Worm (Caenorhabditis elegans) whole organism, early embryonic: ENCODE measurements around the gene M162.7.

Experiments
- B0310.2 ChIP-seq: sonication (generic microtip); optimal IDR thresholded peaks from 2 replicates; lab custom pipeline; 2016; ENCODE audit warnings: mild to moderate bottlenecking, missing genetic modification characterization, missing compliant biosample characterization
- F13C5.2 ChIP-seq: sonication (generic microtip); optimal IDR thresholded peaks from 2 replicates; lab custom pipeline; 2017; ENCODE audit warnings: mild to moderate bottlenecking, missing genetic modification characterization, inconsistent platforms, missing compliant biosample characterization
- aly-1 ChIP-seq: sonication (generic microtip); optimal IDR thresholded peaks from 2 replicates; lab custom pipeline; 2016; ENCODE audit warnings: missing genetic modification characterization, missing compliant biosample characterization
- ama-1 ChIP-seq: fragments of 150-350 bp; optimal IDR thresholded peaks from 2 replicates; lab custom pipeline; 2014
- ceh-13 ChIP-seq: fragments of 200-800 bp; sonication (Bioruptor generic); optimal IDR thresholded peaks from 2 replicates; lab custom pipeline; 2018; ENCODE audit warnings: mild to moderate bottlenecking, missing genetic modification characterization, missing compliant biosample characterization
- ceh-36 ChIP-seq: sonication (generic microtip); optimal IDR thresholded peaks from 2 replicates; lab custom pipeline; 2016; ENCODE audit warnings: missing genetic modification characterization, inconsistent platforms, missing compliant biosample characterization
- ets-7 ChIP-seq: sonication (generic microtip); optimal IDR thresholded peaks from 2 replicates; lab custom pipeline; 2016; ENCODE audit warnings: missing genotype, missing genetic modification characterization, missing compliant biosample characterization
- flt-1 ChIP-seq: fragments of 200-800 bp; sonication (Bioruptor generic); IDR thresholded peaks from 2 replicates; pipeline ENCODE4 v1.3.6; 2022; ENCODE audit warnings: missing genetic modification characterization, missing compliant biosample characterization
- hmbx-1 ChIP-seq: sonication (generic microtip); optimal IDR thresholded peaks from 2 replicates; lab custom pipeline; 2016; ENCODE audit warnings: mild to moderate bottlenecking, missing genetic modification characterization, missing compliant biosample characterization
- hmg-4 ChIP-seq: fragments of 200-800 bp; sonication (Bioruptor generic); optimal IDR thresholded peaks from 2 replicates; lab custom pipeline; 2018; ENCODE audit warnings: mild to moderate bottlenecking, missing genetic modification characterization, missing compliant biosample characterization
- hnd-1 ChIP-seq: sonication (generic microtip); optimal IDR thresholded peaks from 2 replicates; lab custom pipeline; 2016; ENCODE audit warnings: missing genetic modification characterization, missing compliant biosample characterization
- pes-1 ChIP-seq: fragments of 200-800 bp; sonication (Bioruptor generic); IDR thresholded peaks from 2 replicates; pipeline ENCODE4 v1.3.6; 2022; ENCODE audit warnings: missing genetic modification reagents, missing genetic modification characterization, missing compliant biosample characterization
- scrt-1 ChIP-seq: fragments of 200-800 bp; sonication (Bioruptor generic); IDR thresholded peaks from 2 replicates; pipeline ENCODE4 v1.3.6; 2022; ENCODE audit warnings: missing genetic modification characterization, missing compliant biosample characterization
- sea-1 ChIP-seq: fragments of 200-800 bp; sonication (Bioruptor generic); conservative IDR thresholded peaks from 2 replicates; pipeline ENCODE4 v1.3.6; 2022; ENCODE audit warnings: missing genetic modification characterization, missing compliant biosample characterization
- tbx-11 ChIP-seq: fragments of 200-800 bp; sonication (Bioruptor generic); IDR thresholded peaks from 2 replicates; pipeline ENCODE4 v1.3.6; 2022; ENCODE audit warnings: missing genetic modification characterization, missing compliant biosample characterization
- tbx-37 ChIP-seq: fragments of 200-800 bp; sonication (Bioruptor generic); conservative IDR thresholded peaks from 2 replicates; pipeline ENCODE4 v1.3.6; 2022; ENCODE audit warnings: missing genetic modification reagents, missing genetic modification characterization, missing compliant biosample characterization
- tra-4 ChIP-seq: sonication (generic microtip); optimal IDR thresholded peaks from 2 replicates; lab custom pipeline; 2017; ENCODE audit warnings: missing genetic modification characterization, missing compliant biosample characterization

Gene M162.7

ce11 chrV:19794931-19795330 lies at the start of gene M162.7:
Gene M162.7, minus strand, starts transcription at chrV:19795031.
- TF ChIP-seq hmbx-1 (tag; lab: Kevin White, UChicago) (no peak), tbx-37 (no peak), hmg-4 (GFP tag; lab: Kevin White, UChicago) (no peak), scrt-1 (GFP tag; lab: Robert Waterston, UW) (no peak), pes-1 (GFP tag; lab: Robert Waterston, UW) (no peak), aly-1 (tag; lab: Kevin White, UChicago) (no peak), tra-4 (no peak), flt-1 (GFP tag; lab: Robert Waterston, UW) (no peak), B0310.2 (tag; lab: Kevin White, UChicago) (no peak)

- no peak for TF ChIP-seq pes-1 (GFP tag; lab: Robert Waterston, UW)
- no peak for TF ChIP-seq aly-1 (tag; lab: Kevin White, UChicago)
- no peak for TF ChIP-seq flt-1 (GFP tag; lab: Robert Waterston, UW)
- no peak for TF ChIP-seq ets-7
- TF ChIP-seq B0310.2 (tag; lab: Kevin White, UChicago), result no peak
- TF ChIP-seq scrt-1 (GFP tag; lab: Robert Waterston, UW), result no peak
- TF ChIP-seq tra-4, result no peak
- no peak for TF ChIP-seq hmbx-1 (tag; lab: Kevin White, UChicago)
- no peak for TF ChIP-seq ceh-13
- no peak for TF ChIP-seq sea-1 (GFP tag; lab: Robert Waterston, UW)
- no peak for TF ChIP-seq ceh-36
- no peak for TF ChIP-seq F13C5.2 (tag; lab: Kevin White, UChicago)
- no peak for TF ChIP-seq hnd-1 (tag; lab: Kevin White, UChicago)
- no peak for TF ChIP-seq tbx-11 (GFP tag; lab: Robert Waterston, UW)
- no peak for TF ChIP-seq hmg-4 (GFP tag; lab: Kevin White, UChicago)
- TF ChIP-seq tbx-37, result no peak
- TF ChIP-seq ama-1 (lab: Kevin White, UChicago), result no peak
Observed at ce11 chrV:19836142-19836541, 41.3 kb upstream of the M162.7 start, which contains the start of gene srw-38. Gene srw-38, plus strand, starts transcription at chrV:19836442.

- TF ChIP-seq ceh-13 (no peak), pes-1 (GFP tag; lab: Robert Waterston, UW) (no peak), tbx-11 (GFP tag; lab: Robert Waterston, UW) (no peak), hmg-4 (GFP tag; lab: Kevin White, UChicago) (no peak), sea-1 (GFP tag; lab: Robert Waterston, UW) (no peak), hnd-1 (tag; lab: Kevin White, UChicago) (no peak), flt-1 (GFP tag; lab: Robert Waterston, UW) (no peak), ama-1 (lab: Kevin White, UChicago) (no peak), scrt-1 (GFP tag; lab: Robert Waterston, UW) (no peak), ets-7 (no peak), B0310.2 (tag; lab: Kevin White, UChicago) (no peak), tra-4 (no peak), aly-1 (tag; lab: Kevin White, UChicago) (no peak), hmbx-1 (tag; lab: Kevin White, UChicago) (no peak), ceh-36 (no peak), F13C5.2 (tag; lab: Kevin White, UChicago) (no peak), tbx-37 (no peak)
Observed at ce11 chrV:19831588-19831987, 36.8 kb upstream of the M162.7 start.

ce11 chrV:19830815-19831214 lies 36.0 kb upstream of the M162.7 start, which contains the start of gene pcp-4:
Gene pcp-4, minus strand, starts transcription at chrV:19831011.
- TF ChIP-seq scrt-1 (GFP tag; lab: Robert Waterston, UW) (no peak), hnd-1 (tag; lab: Kevin White, UChicago) (no peak)

ce11 chrV:19829225-19829624 lies 34.4 kb upstream of the M162.7 start:
- TF ChIP-seq ceh-36 (peak; percentile 88), hmg-4 (GFP tag; lab: Kevin White, UChicago) (no peak), ama-1 (lab: Kevin White, UChicago) (no peak)

- TF ChIP-seq ceh-36 (peak; percentile 71), B0310.2 (tag; lab: Kevin White, UChicago) (no peak)
Observed at ce11 chrV:19827481-19827880, 32.6 kb upstream of the M162.7 start.

- TF ChIP-seq flt-1 (GFP tag; lab: Robert Waterston, UW) (no peak), hmbx-1 (tag; lab: Kevin White, UChicago) (no peak), F13C5.2 (tag; lab: Kevin White, UChicago) (no peak), scrt-1 (GFP tag; lab: Robert Waterston, UW) (no peak), aly-1 (tag; lab: Kevin White, UChicago) (no peak)
Observed at ce11 chrV:19822093-19822492, 27.3 kb upstream of the M162.7 start, which contains the start of gene Y116F11B.17. Gene Y116F11B.17, minus strand, starts transcription at chrV:19822193.

- peak; percentile 87 for TF ChIP-seq ceh-36
- no peak for TF ChIP-seq tbx-37
Observed at ce11 chrV:19820178-19820577, 25.3 kb upstream of the M162.7 start.

ce11 chrV:19814833-19815232 lies 20.0 kb upstream of the M162.7 start, which contains the start of gene daf-28:
Gene daf-28, plus strand, starts transcription at chrV:19815133.
- TF ChIP-seq ceh-36, result no peak
- TF ChIP-seq aly-1 (tag; lab: Kevin White, UChicago), result no peak
- TF ChIP-seq pes-1 (GFP tag; lab: Robert Waterston, UW), result no peak
- TF ChIP-seq tra-4, result no peak
- TF ChIP-seq hnd-1 (tag; lab: Kevin White, UChicago), result no peak
- TF ChIP-seq ama-1 (lab: Kevin White, UChicago), result no peak
- no peak for TF ChIP-seq hmg-4 (GFP tag; lab: Kevin White, UChicago)
- no peak for TF ChIP-seq ceh-13
- no peak for TF ChIP-seq sea-1 (GFP tag; lab: Robert Waterston, UW)
- no peak for TF ChIP-seq ets-7
- TF ChIP-seq hmbx-1 (tag; lab: Kevin White, UChicago), result no peak
- TF ChIP-seq F13C5.2 (tag; lab: Kevin White, UChicago), result no peak
- TF ChIP-seq flt-1 (GFP tag; lab: Robert Waterston, UW), result no peak
- TF ChIP-seq tbx-37, result no peak
- TF ChIP-seq B0310.2 (tag; lab: Kevin White, UChicago), result no peak
- TF ChIP-seq tbx-11 (GFP tag; lab: Robert Waterston, UW), result no peak
- no peak for TF ChIP-seq scrt-1 (GFP tag; lab: Robert Waterston, UW)
